Fruit fly (Drosophila melanogaster): ENCODE results near the gene CG1631.

DNA sequence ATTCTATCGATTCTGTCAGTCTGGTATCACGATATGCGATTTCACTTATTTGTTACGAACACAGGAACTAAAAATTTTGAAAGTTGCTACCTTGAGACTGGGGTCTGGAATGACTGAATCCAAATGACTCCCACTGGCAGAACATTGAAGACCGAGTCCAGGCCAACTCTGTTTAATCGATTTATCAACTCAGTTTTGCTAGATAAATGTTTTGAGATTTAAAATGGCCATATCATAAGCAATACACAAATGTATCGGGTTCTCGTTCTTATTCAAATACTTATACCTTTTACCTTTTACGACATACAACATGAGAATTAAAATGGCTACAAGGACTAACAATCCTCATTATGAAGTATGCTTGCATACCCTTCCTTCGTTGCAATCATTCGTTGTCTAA lies 49.2 kb downstream of the CG1631 start, which contains the start of gene CG12679:
- no peak for TF ChIP-seq CG9437 (GFP tag; optimal IDR thresholded peaks at IDR 0.05)
- TF ChIP-seq CG34422 (GFP tag; IDR thresholded peaks at IDR 0.05), result no peak
- TF ChIP-seq sima (GFP tag; optimal IDR thresholded peaks at IDR 0.05), result no peak
- TF ChIP-seq so (GFP tag; IDR thresholded peaks at IDR 0.05), result no peak
- no peak for TF ChIP-seq knrl (GFP tag; IDR thresholded peaks at IDR 0.05; ENCODE audit: partially characterized antibody)
- TF ChIP-seq bigmax (GFP tag; optimal IDR thresholded peaks at IDR 0.05), result no peak
- no peak for TF ChIP-seq slbo (GFP tag; IDR thresholded peaks at IDR 0.05)
- TF ChIP-seq sqz (GFP tag; optimal IDR thresholded peaks at IDR 0.05), result no peak
- no peak for TF ChIP-seq tx (GFP tag; optimal IDR thresholded peaks at IDR 0.05)
- TF ChIP-seq fd102C (GFP tag; optimal IDR thresholded peaks at IDR 0.05), result no peak
- TF ChIP-seq CG17385 (GFP tag; optimal IDR thresholded peaks at IDR 0.05), result no peak
- no peak for TF ChIP-seq ewg (GFP tag; optimal IDR thresholded peaks at IDR 0.05)
- no peak for TF ChIP-seq unpg (GFP tag; optimal IDR thresholded peaks at IDR 0.05)
